Worm (Caenorhabditis elegans): ENCODE results near the gene C36A4.11.

Gene C36A4.11

DNA sequence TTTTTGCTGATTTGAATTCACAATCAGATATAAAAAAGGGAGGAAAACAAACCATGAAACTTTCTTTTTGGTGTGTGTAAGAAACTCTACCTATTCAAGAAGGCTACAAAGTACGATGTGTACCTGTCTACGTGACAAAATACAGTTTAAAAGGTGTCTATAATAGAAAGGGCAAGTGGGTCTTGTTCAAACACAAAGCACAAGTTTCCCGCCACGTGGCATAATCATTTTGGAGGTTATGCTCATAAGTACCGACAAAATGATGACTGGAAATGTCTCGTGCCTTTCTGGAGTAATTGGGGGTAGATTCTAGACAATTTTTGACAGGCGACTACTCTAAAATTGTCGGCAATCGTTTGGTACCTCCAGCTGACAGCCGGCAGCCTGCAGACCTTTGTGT lies 34.5 kb downstream of the C36A4.11 start:
- TF ChIP-seq nhr-28 (tag; optimal IDR thresholded peaks at IDR 0.05): no peak
- TF ChIP-seq ceh-83 (GFP tag; optimal IDR thresholded peaks at IDR 0.05): no peak
- TF ChIP-seq ceh-39 (tag; optimal IDR thresholded peaks at IDR 0.05): no peak
- no peak for TF ChIP-seq pha-4 (tag; optimal IDR thresholded peaks at IDR 0.05)
- no peak for TF ChIP-seq blmp-1 (tag; optimal IDR thresholded peaks at IDR 0.05)
- TF ChIP-seq cnd-1 (tag; optimal IDR thresholded peaks at IDR 0.05): no peak
- no peak for TF ChIP-seq nhr-237 (tag; optimal IDR thresholded peaks at IDR 0.05)

DNA sequence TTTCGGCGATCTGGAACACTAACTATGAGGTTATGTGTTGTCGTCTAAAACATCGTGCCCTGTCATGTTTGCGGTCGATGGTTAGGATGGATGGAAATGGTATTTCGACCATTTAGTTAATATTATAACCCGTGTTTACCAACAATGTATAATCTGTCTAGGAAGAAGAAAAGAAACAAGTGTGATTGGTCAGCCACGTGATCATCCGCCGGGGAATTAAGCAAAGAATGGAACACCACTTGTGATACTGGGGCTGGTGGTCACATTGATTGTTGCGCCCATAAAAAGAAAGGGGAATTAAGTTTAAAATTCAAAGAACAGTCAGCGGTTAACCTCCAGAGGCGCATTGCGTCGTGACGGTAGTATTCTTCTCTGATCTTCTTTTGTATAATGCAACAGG lies 35.2 kb downstream of the C36A4.11 start:
- TF ChIP-seq snpc-4 (tag; optimal IDR thresholded peaks at IDR 0.05): no peak
- TF ChIP-seq unc-39 (tag; optimal IDR thresholded peaks at IDR 0.05): no peak
- TF ChIP-seq flh-1 (GFP tag; optimal IDR thresholded peaks at IDR 0.05): no peak
- no peak for TF ChIP-seq ceh-39 (tag; optimal IDR thresholded peaks at IDR 0.05)
- TF ChIP-seq pha-4 (tag; optimal IDR thresholded peaks at IDR 0.05): no peak
- TF ChIP-seq lsy-2 (tag; optimal IDR thresholded peaks at IDR 0.05): no peak
- TF ChIP-seq ham-2 (GFP tag; optimal IDR thresholded peaks at IDR 0.05): no peak
- no peak for TF ChIP-seq ztf-11 (tag; optimal IDR thresholded peaks at IDR 0.05)
- TF ChIP-seq ces-1 (GFP tag; optimal IDR thresholded peaks at IDR 0.05): no peak
- no peak for TF ChIP-seq ceh-43 (GFP tag; optimal IDR thresholded peaks at IDR 0.05)
- TF ChIP-seq unc-120 (tag; optimal IDR thresholded peaks at IDR 0.05; ENCODE audit: poor library complexity, severe bottlenecking): no peak
- no peak for TF ChIP-seq hlh-1 (tag; optimal IDR thresholded peaks at IDR 0.05)
- no peak for TF ChIP-seq tbx-8 (GFP tag; optimal IDR thresholded peaks at IDR 0.05)
- no peak for TF ChIP-seq nhr-76 (tag; optimal IDR thresholded peaks at IDR 0.05)
- TF ChIP-seq drap-1 (GFP tag; optimal IDR thresholded peaks at IDR 0.05): no peak
- no peak for TF ChIP-seq sptf-1 (tag; optimal IDR thresholded peaks at IDR 0.05)
- TF ChIP-seq unc-62 (GFP tag; optimal IDR thresholded peaks at IDR 0.05): no peak
- TF ChIP-seq nhr-2 (tag; optimal IDR thresholded peaks at IDR 0.05): no peak
- no peak for TF ChIP-seq ceh-83 (GFP tag; optimal IDR thresholded peaks at IDR 0.05)

DNA sequence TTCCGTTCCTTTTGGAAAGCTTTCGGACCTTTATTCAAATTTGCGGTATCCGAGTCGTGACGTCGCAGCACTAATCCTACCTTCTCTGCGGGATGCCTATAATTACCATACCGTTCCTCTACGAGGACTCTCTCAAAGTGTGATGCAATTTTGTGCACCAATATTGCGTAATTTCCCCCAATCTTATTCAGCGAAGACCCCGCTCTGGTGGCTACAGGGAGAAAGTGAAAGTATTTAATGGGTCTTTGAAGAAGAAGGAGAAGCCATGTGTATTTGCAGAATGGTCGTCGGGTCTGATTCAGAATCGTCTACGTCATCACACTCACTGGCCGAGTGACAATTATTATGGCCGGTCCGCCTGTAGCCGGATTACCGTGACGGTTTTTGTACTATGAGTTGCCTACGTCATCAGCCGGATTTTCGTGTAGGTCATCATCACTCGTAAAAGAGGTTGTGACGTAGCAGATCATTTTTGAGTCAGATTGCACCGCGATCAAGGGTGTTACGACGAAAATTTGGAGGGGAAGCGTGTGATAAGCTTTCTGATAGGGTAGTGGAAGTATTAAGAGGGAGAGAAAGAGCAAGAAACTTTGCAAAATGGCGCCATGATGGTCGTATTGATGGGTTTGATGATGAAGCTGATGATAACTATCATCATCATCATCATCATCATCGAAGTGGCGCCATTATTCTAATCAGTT lies 36.0 kb downstream of the C36A4.11 start:
- TF ChIP-seq nhr-237 (tag; optimal IDR thresholded peaks at IDR 0.05) (no peak), nhr-2 (tag; optimal IDR thresholded peaks at IDR 0.05) (peak; percentile 84), mab-5 (tag; optimal IDR thresholded peaks at IDR 0.05) (no peak), ceh-43 (GFP tag; optimal IDR thresholded peaks at IDR 0.05) (no peak), ces-1 (GFP tag; optimal IDR thresholded peaks at IDR 0.05) (no peak), drap-1 (GFP tag; optimal IDR thresholded peaks at IDR 0.05) (no peak), tbx-8 (GFP tag; optimal IDR thresholded peaks at IDR 0.05) (no peak), ceh-83 (GFP tag; optimal IDR thresholded peaks at IDR 0.05) (no peak), blmp-1 (tag; optimal IDR thresholded peaks at IDR 0.05) (no peak), nhr-12 (tag; optimal IDR thresholded peaks at IDR 0.05) (no peak), hlh-1 (tag; optimal IDR thresholded peaks at IDR 0.05) (no peak), unc-62 (GFP tag; optimal IDR thresholded peaks at IDR 0.05) (no peak), flh-1 (GFP tag; optimal IDR thresholded peaks at IDR 0.05) (no peak), snpc-4 (tag; optimal IDR thresholded peaks at IDR 0.05) (no peak), unc-120 (tag; optimal IDR thresholded peaks at IDR 0.05; ENCODE audit: poor library complexity, severe bottlenecking) (no peak), mls-2 (tag; optimal IDR thresholded peaks at IDR 0.05) (no peak), ztf-11 (tag; optimal IDR thresholded peaks at IDR 0.05) (peak; percentile 3), ham-2 (GFP tag; optimal IDR thresholded peaks at IDR 0.05) (no peak), sptf-1 (tag; optimal IDR thresholded peaks at IDR 0.05) (peak; percentile 6), zip-8 (tag; optimal IDR thresholded peaks at IDR 0.05) (peak; percentile 97), lin-32 (GFP tag; optimal IDR thresholded peaks at IDR 0.05) (no peak), cnd-1 (tag; optimal IDR thresholded peaks at IDR 0.05) (no peak), mep-1 (tag; optimal IDR thresholded peaks at IDR 0.05) (no peak)

ce11 chrIII:3878986-3879756 lies 38.8 kb downstream of the C36A4.11 start:
- TF ChIP-seq M03D4.4 (tag; optimal IDR thresholded peaks at IDR 0.05) (no peak), elt-3 (tag; optimal IDR thresholded peaks at IDR 0.05) (no peak), tbx-8 (GFP tag; optimal IDR thresholded peaks at IDR 0.05) (no peak), drap-1 (GFP tag; optimal IDR thresholded peaks at IDR 0.05) (no peak), unc-62 (GFP tag; optimal IDR thresholded peaks at IDR 0.05) (no peak), unc-39 (tag; optimal IDR thresholded peaks at IDR 0.05) (no peak), ces-1 (GFP tag; optimal IDR thresholded peaks at IDR 0.05) (no peak), mls-2 (tag; optimal IDR thresholded peaks at IDR 0.05) (no peak), lin-32 (GFP tag; optimal IDR thresholded peaks at IDR 0.05) (no peak), nhr-76 (tag; optimal IDR thresholded peaks at IDR 0.05) (no peak), sem-2 (GFP tag; optimal IDR thresholded peaks at IDR 0.05) (no peak), nhr-12 (tag; optimal IDR thresholded peaks at IDR 0.05) (no peak), flh-1 (GFP tag; optimal IDR thresholded peaks at IDR 0.05) (no peak), ceh-43 (GFP tag; optimal IDR thresholded peaks at IDR 0.05) (no peak), blmp-1 (tag; optimal IDR thresholded peaks at IDR 0.05) (no peak)
